Fruit fly (Drosophila melanogaster) whole organism, larva: ENCODE data around the gene bwa.

Source experiments
- noc ChIP-seq: fragments of 200-800 bp; sonication (Bioruptor generic); optimal IDR thresholded peaks from 3 replicates; lab custom pipeline; 2019; ENCODE audit warnings: missing biosample characterization, mild to moderate bottlenecking, missing genetic modification characterization, moderate library complexity

The bwa gene

dm6 chr2L:20097105-20097631, 31.0 kb downstream of the bwa start, which contains the start of the genes mRpS18B and Kua:
mRpS18B (minus strand) TSS chr2L:20097253.
Kua (plus strand) TSS chr2L:20097581.
- peak; percentile 13 for TF ChIP-seq noc (tag; lab: Kevin White, UChicago)

dm6 chr2L:20097773-20098172, 31.6 kb downstream of the bwa start:
- TF ChIP-seq noc (tag; lab: Kevin White, UChicago): no peak

- TF ChIP-seq noc (tag; lab: Kevin White, UChicago): peak; percentile 20
These were observed 32.0 kb downstream of the bwa start for dm6 chr2L:20098194-20098593.

dm6 chr2L:20104050-20104449, 37.9 kb downstream of the bwa start, which contains the start of gene CG13970:
CG13970 (minus strand) TSS chr2L:20104150.
- no peak for TF ChIP-seq noc (tag; lab: Kevin White, UChicago)

- TF ChIP-seq noc (tag; lab: Kevin White, UChicago): no peak
These were observed 38.3 kb downstream of the bwa start for dm6 chr2L:20104526-20104925.

- no peak for TF ChIP-seq noc (tag; lab: Kevin White, UChicago)
These were observed 40.4 kb downstream of the bwa start for dm6 chr2L:20106595-20106994.

- TF ChIP-seq noc (tag; lab: Kevin White, UChicago): no peak
These were observed 49.7 kb downstream of the bwa start for dm6 chr2L:20115865-20116264.

dm6 chr2L:20117752-20118151, 51.6 kb downstream of the bwa start:
- no peak for TF ChIP-seq noc (tag; lab: Kevin White, UChicago)

- TF ChIP-seq noc (tag; lab: Kevin White, UChicago): no peak
These were observed 54.4 kb downstream of the bwa start for dm6 chr2L:20120388-20121232.

dm6 chr2L:20121233-20121551, 55.0 kb downstream of the bwa start:
- TF ChIP-seq noc (tag; lab: Kevin White, UChicago): no peak
